Worm (Caenorhabditis elegans) whole organism, young adult: ENCODE data around the gene tmem-138.

ENCODE experiments used
- B0019.2 ChIP-seq: fragments of 200-800 bp; sonication (Bioruptor generic); conservative IDR thresholded peaks from 2 replicates; pipeline ENCODE4 v1.3.6; 2022; ENCODE audit warnings: missing genetic modification reagents, missing genetic modification characterization, missing compliant biosample characterization
- B0336.3 ChIP-seq: fragments of 200-800 bp; sonication (Bioruptor generic); IDR thresholded peaks from 2 replicates; pipeline ENCODE4 v1.3.6; 2022; ENCODE audit warnings: missing genetic modification characterization, missing compliant biosample characterization
- C06A6.2 ChIP-seq: fragments of 200-800 bp; sonication (Bioruptor generic); conservative IDR thresholded peaks from 2 replicates; pipeline ENCODE4 v1.3.6; 2022; ENCODE audit warnings: missing genetic modification characterization, missing compliant biosample characterization
- C17E4.6 ChIP-seq: fragments of 200-800 bp; sonication (Bioruptor generic); IDR thresholded peaks from 2 replicates; pipeline ENCODE4 v1.3.6; 2022; ENCODE audit warnings: missing genetic modification reagents, missing genetic modification characterization, missing compliant biosample characterization
- D2030.7 ChIP-seq: fragments of 200-800 bp; sonication (Bioruptor generic); IDR thresholded peaks from 2 replicates; pipeline ENCODE4 v1.3.6; 2022; ENCODE audit warnings: missing genetic modification reagents, missing genetic modification characterization, missing compliant biosample characterization
- F22D6.2 ChIP-seq: sonication (generic microtip); optimal IDR thresholded peaks from 2 replicates; lab custom pipeline; 2016; ENCODE audit warnings: mild to moderate bottlenecking, missing genetic modification characterization, missing compliant biosample characterization
- F33H1.4 ChIP-seq: fragments of 200-800 bp; sonication (Bioruptor generic); IDR thresholded peaks from 2 replicates; pipeline ENCODE4 v1.3.6; 2022; ENCODE audit warnings: missing genetic modification reagents, missing genetic modification characterization, missing compliant biosample characterization
- Y53G8AR.9 ChIP-seq: fragments of 200-800 bp; sonication (Bioruptor generic); conservative IDR thresholded peaks from 2 replicates; pipeline ENCODE4 v1.3.6; 2022; ENCODE audit warnings: missing genetic modification reagents, missing genetic modification characterization, missing compliant biosample characterization
- Y56A3A.18 ChIP-seq: fragments of 200-800 bp; sonication (Bioruptor generic); IDR thresholded peaks from 2 replicates; pipeline ENCODE4 v1.3.6; 2022; ENCODE audit warnings: missing genetic modification reagents, missing genetic modification characterization, missing compliant biosample characterization
- ZK185.1 ChIP-seq: sonication (generic microtip); optimal IDR thresholded peaks from 2 replicates; lab custom pipeline; 2016; ENCODE audit warnings: mild to moderate bottlenecking, missing genetic modification characterization, missing compliant biosample characterization; ENCODE audit not compliant: poor library complexity, severe bottlenecking
- ama-1 ChIP-seq, 3 experiments: fragments of 150-350 bp in 1 of 3; sonication (generic microtip) in 2 of 3; optimal IDR thresholded peaks; 2 replicates each; lab custom pipeline; 2014 to 2018; ENCODE audit warnings: missing biosample characterization in 2 of 3, missing genetic modification characterization in 2 of 3, missing genetic modification reagents in 2 of 3
- athp-1 ChIP-seq: sonication (generic microtip); optimal IDR thresholded peaks from 2 replicates; lab custom pipeline; 2017; ENCODE audit warnings: mild to moderate bottlenecking, missing genetic modification characterization, missing compliant biosample characterization
- attf-3 ChIP-seq: fragments of 200-800 bp; sonication (Bioruptor generic); conservative IDR thresholded peaks from 2 replicates; pipeline ENCODE4 v1.3.6; 2022; ENCODE audit warnings: missing genetic modification reagents, missing genetic modification characterization, missing compliant biosample characterization
- attf-5 ChIP-seq: fragments of 200-800 bp; sonication (Bioruptor generic); optimal IDR thresholded peaks from 2 replicates; lab custom pipeline; 2018; ENCODE audit warnings: mild to moderate bottlenecking, missing genetic modification characterization, missing compliant biosample characterization
- ceh-91 ChIP-seq: fragments of 200-800 bp; sonication (Bioruptor generic); IDR thresholded peaks from 2 replicates; pipeline ENCODE4 v1.3.6; 2022; ENCODE audit warnings: missing genetic modification reagents, missing genetic modification characterization, missing compliant biosample characterization
- dox-1 ChIP-seq: fragments of 200-800 bp; sonication (Bioruptor generic); IDR thresholded peaks from 2 replicates; pipeline ENCODE4 v1.3.6; 2022; ENCODE audit warnings: missing genetic modification reagents, missing genetic modification characterization, missing compliant biosample characterization
- dpl-1 ChIP-seq: fragments of 150-350 bp; optimal IDR thresholded peaks from 2 replicates; lab custom pipeline; 2014; ENCODE audit warnings: missing biosample characterization, missing genetic modification reagents, missing genetic modification characterization
- efl-1 ChIP-seq: fragments of 150-350 bp; optimal IDR thresholded peaks from 2 replicates; lab custom pipeline; 2014; ENCODE audit warnings: missing biosample characterization, missing genetic modification reagents, missing genetic modification characterization
- ekl-4 ChIP-seq: fragments of 200-800 bp; sonication (Bioruptor generic); IDR thresholded peaks from 2 replicates; pipeline ENCODE4 v1.3.6; 2022; ENCODE audit warnings: missing genetic modification reagents, missing genetic modification characterization, missing compliant biosample characterization
- ets-4 ChIP-seq: fragments of 200-800 bp; sonication (Bioruptor generic); optimal IDR thresholded peaks from 2 replicates; lab custom pipeline; 2018; ENCODE audit warnings: mild to moderate bottlenecking, missing genetic modification characterization, missing compliant biosample characterization
- lin-26 ChIP-seq: fragments of 200-800 bp; sonication (Bioruptor generic); IDR thresholded peaks from 2 replicates; pipeline ENCODE4 v1.3.6; 2022; ENCODE audit warnings: missing genetic modification reagents, missing genetic modification characterization, missing compliant biosample characterization
- lin-35 ChIP-seq, 3 experiments: fragments of 150-350 bp in 2 of 3; sonication (generic microtip) in 1 of 3; optimal IDR thresholded peaks; 2 replicates each; lab custom pipeline; 2014 to 2018; ENCODE audit warnings: missing biosample characterization in 3 of 3, missing genetic modification characterization in 3 of 3, missing genetic modification reagents in 3 of 3
- lir-1 ChIP-seq: fragments of 200-800 bp; sonication (Bioruptor generic); conservative IDR thresholded peaks from 2 replicates; pipeline ENCODE4 v1.3.6; 2022; ENCODE audit warnings: missing genetic modification reagents, missing genetic modification characterization, missing compliant biosample characterization
- lsl-1 ChIP-seq: fragments of 200-800 bp; sonication (Bioruptor generic); optimal IDR thresholded peaks from 2 replicates; lab custom pipeline; 2018; ENCODE audit warnings: mild to moderate bottlenecking, missing genetic modification characterization, moderate library complexity, missing compliant biosample characterization
- madf-6 ChIP-seq: fragments of 200-800 bp; sonication (Bioruptor generic); IDR thresholded peaks from 2 replicates; pipeline ENCODE4 v1.3.6; 2022; ENCODE audit warnings: missing genetic modification reagents, missing genetic modification characterization, missing compliant biosample characterization
- madf-8 ChIP-seq: fragments of 200-800 bp; sonication (Bioruptor generic); conservative IDR thresholded peaks from 2 replicates; pipeline ENCODE4 v1.3.6; 2022; ENCODE audit warnings: missing genetic modification reagents, missing genetic modification characterization, missing compliant biosample characterization
- mes-4 ChIP-seq: sonication (generic microtip); optimal IDR thresholded peaks from 2 replicates; lab custom pipeline; 2016; ENCODE audit warnings: missing genotype, missing genetic modification characterization, missing compliant biosample characterization
- nhr-27 ChIP-seq: fragments of 200-800 bp; sonication (Bioruptor generic); optimal IDR thresholded peaks from 2 replicates; lab custom pipeline; 2018; ENCODE audit warnings: mild to moderate bottlenecking, missing genetic modification characterization, moderate library complexity, missing compliant biosample characterization
- rcor-1 ChIP-seq: fragments of 200-800 bp; sonication (Bioruptor generic); IDR thresholded peaks from 2 replicates; pipeline ENCODE4 v1.3.6; 2022; ENCODE audit warnings: missing genetic modification reagents, missing genetic modification characterization, missing compliant biosample characterization
- rec-8 ChIP-seq, 2 experiments: sonication (generic microtip); optimal IDR thresholded peaks; 2 replicates each; lab custom pipeline; 2016; ENCODE audit warnings: mild to moderate bottlenecking in 2 of 2, missing genetic modification characterization in 2 of 2, missing genetic modification reagents in 2 of 2, missing genotype in 2 of 2, missing biosample characterization in 1 of 2, missing compliant biosample characterization in 1 of 2, moderate library complexity in 1 of 2
- sdz-38 ChIP-seq: sonication (generic microtip); optimal IDR thresholded peaks from 2 replicates; lab custom pipeline; 2016; ENCODE audit warnings: missing genotype, missing genetic modification characterization, missing compliant biosample characterization
- sea-2 ChIP-seq: fragments of 200-800 bp; sonication (Bioruptor generic); IDR thresholded peaks from 2 replicates; pipeline ENCODE4 v1.3.6; 2022; ENCODE audit warnings: missing genetic modification characterization, missing compliant biosample characterization
- snpc-1.1 ChIP-seq: sonication (generic microtip); optimal IDR thresholded peaks from 2 replicates; lab custom pipeline; 2017; ENCODE audit warnings: missing genetic modification characterization, mild to moderate bottlenecking, missing compliant biosample characterization, antibody characterized with exemption, moderate library complexity, missing genotype, missing genetic modification reagents; ENCODE audit not compliant: insufficient read depth
- snpc-1.3 ChIP-seq: sonication (generic microtip); optimal IDR thresholded peaks from 2 replicates; lab custom pipeline; 2017; ENCODE audit warnings: missing genetic modification characterization, mild to moderate bottlenecking, missing compliant biosample characterization, antibody characterized with exemption, moderate library complexity, missing genotype, missing genetic modification reagents; ENCODE audit not compliant: insufficient read depth
- snpc-4 ChIP-seq, 5 experiments: fragments of 150-350 bp in 1 of 5; sonication (generic microtip) in 4 of 5; optimal IDR thresholded peaks; 2 replicates each; lab custom pipeline; 2014 to 2018; ENCODE audit warnings: missing genetic modification characterization in 5 of 5, missing biosample characterization in 3 of 5, antibody characterized with exemption in 2 of 5, mild to moderate bottlenecking in 2 of 5, missing compliant biosample characterization in 2 of 5, missing genotype in 2 of 5, moderate library complexity in 2 of 5, missing genetic modification reagents in 1 of 5
- unc-130 ChIP-seq: sonication (generic microtip); optimal IDR thresholded peaks from 2 replicates; lab custom pipeline; 2016; ENCODE audit warnings: missing genetic modification reagents, missing genetic modification characterization, missing compliant biosample characterization
- xnd-1 ChIP-seq: sonication (generic microtip); optimal IDR thresholded peaks from 2 replicates; lab custom pipeline; 2016; ENCODE audit warnings: missing genotype, missing genetic modification reagents, missing genetic modification characterization, missing compliant biosample characterization
- zfh-2 ChIP-seq: fragments of 200-800 bp; sonication (Bioruptor generic); conservative IDR thresholded peaks from 2 replicates; pipeline ENCODE4 v1.3.6; 2022; ENCODE audit warnings: missing genetic modification reagents, missing genetic modification characterization, missing compliant biosample characterization
- zim-3 ChIP-seq: sonication (generic microtip); optimal IDR thresholded peaks from 2 replicates; lab custom pipeline; 2017; ENCODE audit warnings: mild to moderate bottlenecking, missing genetic modification characterization, moderate library complexity, missing compliant biosample characterization
- ztf-18 ChIP-seq: sonication (generic microtip); optimal IDR thresholded peaks from 2 replicates; lab custom pipeline; 2016; ENCODE audit warnings: missing genotype, mild to moderate bottlenecking, missing genetic modification characterization, missing compliant biosample characterization
- ztf-28 ChIP-seq: fragments of 200-800 bp; sonication (Bioruptor generic); IDR thresholded peaks from 2 replicates; pipeline ENCODE4 v1.3.6; 2022; ENCODE audit warnings: missing genetic modification reagents, missing genetic modification characterization, missing compliant biosample characterization

tmem-138 gene

ce11 chrII:8152711-8153325 is 4.3 kb upstream of the tmem-138 start:
- TF ChIP-seq sea-2 (GFP tag; lab: Robert Waterston, UW) (no peak), C06A6.2 (no peak), athp-1 (tag; lab: Kevin White, UChicago) (no peak)

- TF ChIP-seq snpc-1.1 (tag; lab: Kevin White, UChicago) (no peak), lin-26 (no peak), zim-3 (tag; lab: Kevin White, UChicago) (no peak), dox-1 (peak; percentile 72), xnd-1 (tag; lab: Kevin White, UChicago) (peak; percentile 13), rcor-1 (no peak), C17E4.6 (no peak), lir-1 (GFP tag; lab: Robert Waterston, UW) (no peak), B0336.3 (GFP tag; lab: Robert Waterston, UW) (no peak), sdz-38 (tag; lab: Kevin White, UChicago) (no peak), D2030.7 (peak; percentile 40; the same call in 1 of the 2 replicates), ztf-28 (GFP tag; lab: Robert Waterston, UW) (no peak), B0019.2 (no peak), attf-5 (GFP tag; lab: Kevin White, UChicago) (peak; percentile 69), lin-35 (GFP tag; optimal IDR thresholded peaks at IDR 0.05; lab: Kevin White, UChicago) (peak in 1 of 3 experiments; percentile 14), dpl-1 (GFP tag; lab: Kevin White, UChicago) (peak; percentile 58), madf-6 (GFP tag; lab: Robert Waterston, UW) (peak; percentile 79), F22D6.2 (tag; lab: Kevin White, UChicago) (no peak), rec-8 (tag; optimal IDR thresholded peaks at IDR 0.05; lab: Kevin White, UChicago) (no peak), snpc-4 (GFP tag; optimal IDR thresholded peaks at IDR 0.05; lab: Kevin White, UChicago) (no peak), snpc-4 (tag; optimal IDR thresholded peaks at IDR 0.05; lab: Kevin White, UChicago) (peak in 1 of 4 experiments; percentile 50), nhr-27 (no peak), Y53G8AR.9 (GFP tag; lab: Robert Waterston, UW) (peak; percentile 51; the same call in 1 of the 2 replicates), mes-4 (tag; lab: Kevin White, UChicago) (no peak), lsl-1 (GFP tag; lab: Kevin White, UChicago) (peak; percentile 51), attf-3 (GFP tag; lab: Robert Waterston, UW) (peak; percentile 61), F33H1.4 (GFP tag; lab: Robert Waterston, UW) (peak; percentile 52; the same call in 1 of the 2 replicates), unc-130 (GFP tag; lab: Kevin White, UChicago) (no peak), athp-1 (tag; lab: Kevin White, UChicago) (no peak), zfh-2 (GFP tag; lab: Robert Waterston, UW) (no peak), madf-8 (GFP tag; lab: Robert Waterston, UW) (peak; percentile 54; the same call in 1 of the 2 replicates), ekl-4 (GFP tag; lab: Robert Waterston, UW) (no peak), snpc-1.3 (peak; percentile 11), ZK185.1 (tag; lab: Kevin White, UChicago) (peak; percentile 3), ets-4 (GFP tag; lab: Kevin White, UChicago) (no peak), ceh-91 (peak; percentile 15; the same call in 1 of the 2 replicates), ztf-18 (tag; lab: Kevin White, UChicago) (peak; percentile 92), ama-1 (optimal IDR thresholded peaks at IDR 0.05; lab: Kevin White, UChicago) (no peak), ama-1 (GFP tag; optimal IDR thresholded peaks at IDR 0.05; lab: Kevin White, UChicago) (no peak), efl-1 (peak; percentile 83), Y56A3A.18 (GFP tag; lab: Robert Waterston, UW) (no peak)
Observed at ce11 chrII:8157991-8158390, 868 bp downstream of the tmem-138 start, which contains the start of gene pch-2. pch-2 (plus strand) TSS chrII:8158349.
